Worm (Caenorhabditis elegans): ENCODE data around the gene F58H1.7.

- TF ChIP-seq unc-55 (GFP tag; optimal IDR thresholded peaks at IDR 0.05) (no peak), unc-86 (tag; optimal IDR thresholded peaks at IDR 0.05) (no peak), pha-4 (tag; optimal IDR thresholded peaks at IDR 0.05) (no peak), pqm-1 (tag; optimal IDR thresholded peaks at IDR 0.05) (no peak), fkh-10 (GFP tag; optimal IDR thresholded peaks at IDR 0.05) (no peak), pat-9 (tag; optimal IDR thresholded peaks at IDR 0.05) (no peak), dve-1 (tag; optimal IDR thresholded peaks at IDR 0.05) (no peak), odd-2 (tag; optimal IDR thresholded peaks at IDR 0.05) (no peak)
Observed at ce11 chrV:11985384-11985783, 20.8 kb upstream of the F58H1.7 start, which contains the start of gene mans-2.

All from whole organism, late embryonic.